Fruit fly (Drosophila melanogaster): ENCODE results near the gene Cpr67B.

Cpr67B gene

dm6 chr3L:9377198-9378035, 27.2 kb upstream of the Cpr67B start, which contains the start of gene Hsp26 (continued):
- TF ChIP-seq knrl (GFP tag; IDR thresholded peaks at IDR 0.05; ENCODE audit: partially characterized antibody), result no peak
- TF ChIP-seq CG8359 (GFP tag; optimal IDR thresholded peaks at IDR 0.05; ENCODE audit: borderline replicate concordance), result peak; percentile 34
- TF ChIP-seq CrebB (tag; optimal IDR thresholded peaks at IDR 0.05), result peak; percentile 71
- TF ChIP-seq CG2129 (GFP tag; IDR thresholded peaks at IDR 0.05; ENCODE audit: partially characterized antibody), result no peak
- TF ChIP-seq NC2α (GFP tag; optimal IDR thresholded peaks at IDR 0.05), result peak; percentile 73
- TF ChIP-seq CG34224 (GFP tag; IDR thresholded peaks at IDR 0.05; ENCODE audit: partially characterized antibody), result peak; percentile 37; the same call in 1 of the 3 replicates
- peak; percentile 62 for TF ChIP-seq CG11247 (GFP tag; IDR thresholded peaks at IDR 0.05)
- peak; percentile 78 for TF ChIP-seq NC2β (GFP tag; optimal IDR thresholded peaks at IDR 0.05)
- peak; percentile 82 for TF ChIP-seq CG9609 (GFP tag; optimal IDR thresholded peaks at IDR 0.05)
- peak; percentile 87 for TF ChIP-seq dysf (GFP tag; IDR thresholded peaks at IDR 0.05)
- peak; percentile 86; the same call in 2 of the 4 replicates for TF ChIP-seq chinmo (GFP tag; IDR thresholded peaks at IDR 0.05; ENCODE audit: partially characterized antibody)
- peak; percentile 58 for TF ChIP-seq sqz (GFP tag; optimal IDR thresholded peaks at IDR 0.05)
- TF ChIP-seq Nf-YA (GFP tag; IDR thresholded peaks at IDR 0.05), result peak; percentile 40; the same call in 1 of the 2 replicates
- TF ChIP-seq Pdp1 (GFP tag; optimal IDR thresholded peaks at IDR 0.05), result peak; percentile 75 to 82
- TF ChIP-seq CG6791 (GFP tag; IDR thresholded peaks at IDR 0.05; ENCODE audit: partially characterized antibody), result no peak
- peak; percentile 57 for TF ChIP-seq jing (GFP tag; optimal IDR thresholded peaks at IDR 0.05)
- peak; percentile 53 for TF ChIP-seq sug (tag; optimal IDR thresholded peaks at IDR 0.05)
- TF ChIP-seq maf-S (GFP tag; optimal IDR thresholded peaks at IDR 0.05), result peak; percentile 77
- TF ChIP-seq Stat92E (GFP tag; optimal IDR thresholded peaks at IDR 0.05), result peak in 1 of 3 experiments; percentile 59
- no peak for TF ChIP-seq hkb (optimal IDR thresholded peaks at IDR 0.05)
- TF ChIP-seq hkb (GFP tag; IDR thresholded peaks at IDR 0.05), result peak; percentile 94
- TF ChIP-seq Dfd (GFP tag; optimal IDR thresholded peaks at IDR 0.05), result no peak
- peak; percentile 82 for TF ChIP-seq zfh2 (GFP tag; optimal IDR thresholded peaks at IDR 0.05)
- TF ChIP-seq NK7.1 (GFP tag; optimal IDR thresholded peaks at IDR 0.05), result peak; percentile 70
- peak; percentile 62 for TF ChIP-seq bigmax (GFP tag; optimal IDR thresholded peaks at IDR 0.05)
- TF ChIP-seq ap (GFP tag; IDR thresholded peaks at IDR 0.05), result peak; percentile 83
- no peak for TF ChIP-seq BEAF-32 (GFP tag; optimal IDR thresholded peaks at IDR 0.05)
- peak; percentile 63 for TF ChIP-seq Nf-YB (GFP tag; optimal IDR thresholded peaks at IDR 0.05)
- peak; percentile 68 for TF ChIP-seq CG31224 (GFP tag; IDR thresholded peaks at IDR 0.05)
- TF ChIP-seq CG1832 (GFP tag; optimal IDR thresholded peaks at IDR 0.05), result no peak
- peak; percentile 48 to 89 for TF ChIP-seq Hr51 (GFP tag; optimal IDR thresholded peaks at IDR 0.05)
- TF ChIP-seq dmrt99B (tag; optimal IDR thresholded peaks at IDR 0.05), result peak; percentile 85
- TF ChIP-seq aop (GFP tag; IDR thresholded peaks at IDR 0.05), result no peak
- 0 out of 3 replicates have a peak, but pooled peaks have one; percentile 9 for TF ChIP-seq jigr1 (GFP tag; IDR thresholded peaks at IDR 0.05)
- TF ChIP-seq tll (GFP tag; optimal IDR thresholded peaks at IDR 0.05), result no peak
- TF ChIP-seq fd64A (GFP tag; optimal IDR thresholded peaks at IDR 0.05), result no peak
- TF ChIP-seq CG3847 (GFP tag; IDR thresholded peaks at IDR 0.05), result peak; percentile 66
- TF ChIP-seq crol (GFP tag; IDR thresholded peaks at IDR 0.05), result no peak
- no peak for TF ChIP-seq hth (optimal IDR thresholded peaks at IDR 0.05)
- TF ChIP-seq br (optimal IDR thresholded peaks at IDR 0.05), result no peak
- TF ChIP-seq ranshi (GFP tag; IDR thresholded peaks at IDR 0.05), result peak; percentile 80
- TF ChIP-seq CG10959 (GFP tag; IDR thresholded peaks at IDR 0.05), result no peak; the same call in 1 of the 2 replicates
- no peak for TF ChIP-seq Dp (GFP tag; optimal IDR thresholded peaks at IDR 0.05)
- TF ChIP-seq CG12104 (GFP tag; optimal IDR thresholded peaks at IDR 0.05), result peak; percentile 45
- peak; percentile 77 for TF ChIP-seq CG10267 (tag; optimal IDR thresholded peaks at IDR 0.05)
- TF ChIP-seq CG5180 (GFP tag; optimal IDR thresholded peaks at IDR 0.05), result peak; percentile 54
- TF ChIP-seq CG15073 (GFP tag; optimal IDR thresholded peaks at IDR 0.05), result peak; percentile 24
- peak; percentile 71 for TF ChIP-seq tap (tag; optimal IDR thresholded peaks at IDR 0.05)
